ENCODE assay signal across 2 worm cellular contexts in the genomic region with DNA sequence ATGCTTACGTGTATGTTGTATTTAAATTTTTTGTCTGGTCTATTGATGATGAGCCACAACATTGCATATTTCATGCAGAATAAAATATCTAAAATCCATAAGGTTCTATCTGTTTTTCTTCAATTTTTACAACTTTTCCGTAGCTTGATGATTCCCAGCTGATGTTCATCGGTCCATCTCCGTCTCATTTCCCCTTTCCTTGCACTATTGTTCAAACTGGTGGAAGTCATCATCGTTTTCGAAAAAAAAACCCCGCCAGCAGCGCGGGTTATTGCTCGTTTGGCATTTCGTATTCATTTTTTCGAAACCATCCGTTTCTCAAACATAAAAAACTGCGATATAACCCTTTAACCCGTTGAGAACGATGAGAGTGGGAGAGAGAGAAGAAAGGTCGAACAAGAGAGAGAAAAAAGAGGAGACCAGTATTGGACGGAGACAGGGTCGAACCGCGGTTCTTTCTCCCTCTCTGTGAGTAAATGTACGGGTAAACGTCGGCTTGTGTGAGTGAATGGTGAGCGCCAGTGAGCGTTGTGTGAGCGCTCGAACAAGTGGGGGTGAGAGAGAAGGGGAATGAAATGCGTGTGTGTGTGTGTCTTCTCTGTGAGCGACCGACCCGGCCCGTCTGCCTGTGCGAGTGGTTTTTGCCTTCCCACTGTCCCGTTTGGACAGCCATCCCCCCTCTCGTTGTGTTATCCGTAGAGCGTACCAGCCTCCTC.
TF ChIP-seq lines count a peak whose summit lies in the region.

No protein-coding gene starts in this region.

TF ChIP-seq in whole organism, L4 larva, 104 proteins besides CTCF, POLR2A, EP300 and RAD21 (continued from another document):
- TF ChIP-seq zfp-3 (GFP tag; conservative IDR thresholded peaks at IDR 0.05; lab: Robert Waterston, UW) = peak; percentile 77
- TF ChIP-seq zip-2 (tag; optimal IDR thresholded peaks at IDR 0.05; lab: Kevin White, UChicago) = peak; percentile 57
- TF ChIP-seq hlh-30 (tag; optimal IDR thresholded peaks at IDR 0.05; lab: Kevin White, UChicago; ENCODE audit: insufficient read depth) = peak; percentile 81
- 0 out of 2 replicates have a peak, but pooled peaks have one; percentile 56 for TF ChIP-seq lim-7 (GFP tag; IDR thresholded peaks at IDR 0.05; lab: Robert Waterston, UW)
- TF ChIP-seq zag-1 (tag; optimal IDR thresholded peaks at IDR 0.05; lab: Kevin White, UChicago) = no peak
- TF ChIP-seq egl-27 (tag; optimal IDR thresholded peaks at IDR 0.05; lab: Kevin White, UChicago) = no peak
- TF ChIP-seq hif-1 (tag; optimal IDR thresholded peaks at IDR 0.05; lab: Kevin White, UChicago) = peak in 1 of 2 experiments; percentile 77
- TF ChIP-seq ceh-82 (tag; optimal IDR thresholded peaks at IDR 0.05; lab: Kevin White, UChicago) = no peak
- TF ChIP-seq lin-39 (tag; optimal IDR thresholded peaks at IDR 0.05; lab: Kevin White, UChicago) = no peak
- TF ChIP-seq nhr-42 (GFP tag; IDR thresholded peaks at IDR 0.05; lab: Robert Waterston, UW) = 0 out of 2 replicates have a peak, but pooled peaks have one; percentile 56
- TF ChIP-seq Y5F2A.4 (GFP tag; optimal IDR thresholded peaks at IDR 0.05; lab: Kevin White, UChicago) = no peak
- TF ChIP-seq mdl-1 (tag; optimal IDR thresholded peaks at IDR 0.05; lab: Kevin White, UChicago) = peak; percentile 19 to 76
- TF ChIP-seq lin-29 (GFP tag; IDR thresholded peaks at IDR 0.05; lab: Robert Waterston, UW) = peak; percentile 39; the same call in 1 of the 2 replicates
- peak; percentile 85 for TF ChIP-seq nhr-41 (GFP tag; IDR thresholded peaks at IDR 0.05; lab: Robert Waterston, UW)
- TF ChIP-seq ztf-11 (tag; optimal IDR thresholded peaks at IDR 0.05; lab: Kevin White, UChicago) = no peak
- TF ChIP-seq ceh-32 (tag; optimal IDR thresholded peaks at IDR 0.05; lab: Kevin White, UChicago; ENCODE audit: poor library complexity) = no peak
- no peak for TF ChIP-seq aly-2 (tag; optimal IDR thresholded peaks at IDR 0.05; lab: Kevin White, UChicago)
- TF ChIP-seq nhr-6 (tag; optimal IDR thresholded peaks at IDR 0.05; lab: Kevin White, UChicago) = peak; percentile 57
- TF ChIP-seq nhr-11 (tag; optimal IDR thresholded peaks at IDR 0.05; lab: Kevin White, UChicago) = peak; percentile 77
- TF ChIP-seq pha-4 (GFP tag; IDR thresholded peaks at IDR 0.05; lab: Robert Waterston, UW) = no peak
- no peak for TF ChIP-seq pha-4 (tag; optimal IDR thresholded peaks at IDR 0.05; lab: Kevin White, UChicago)
- peak; percentile 79 for TF ChIP-seq fkh-10 (GFP tag; optimal IDR thresholded peaks at IDR 0.05; lab: Kevin White, UChicago)
- no peak for TF ChIP-seq daf-19 (GFP tag; conservative IDR thresholded peaks at IDR 0.05; lab: Robert Waterston, UW)
- 0 out of 2 replicates have a peak, but pooled peaks have one; percentile 9 for TF ChIP-seq dmd-8 (GFP tag; IDR thresholded peaks at IDR 0.05; lab: Robert Waterston, UW)
- peak; percentile 95 for TF ChIP-seq hlh-11 (tag; optimal IDR thresholded peaks at IDR 0.05; lab: Kevin White, UChicago)
- peak; percentile 86 for TF ChIP-seq T26A8.4 (GFP tag; IDR thresholded peaks at IDR 0.05; lab: Robert Waterston, UW)
- peak; percentile 78 for TF ChIP-seq lin-38 (GFP tag; IDR thresholded peaks at IDR 0.05; lab: Robert Waterston, UW)
- TF ChIP-seq set-16 (GFP tag; IDR thresholded peaks at IDR 0.05; lab: Robert Waterston, UW) = peak; percentile 88
- TF ChIP-seq ZK546.5 (tag; optimal IDR thresholded peaks at IDR 0.05; lab: Kevin White, UChicago) = no peak
- TF ChIP-seq aha-1 (tag; lab: Kevin White, UChicago) = peak; percentile 100
- TF ChIP-seq php-3 (GFP tag; IDR thresholded peaks at IDR 0.05; lab: Robert Waterston, UW) = 0 out of 2 replicates have a peak, but pooled peaks have one; percentile 52
- TF ChIP-seq Y48G9A.11 (GFP tag; IDR thresholded peaks at IDR 0.05; lab: Robert Waterston, UW) = no peak
- peak; percentile 82 for TF ChIP-seq mxl-3 (GFP tag; optimal IDR thresholded peaks at IDR 0.05; lab: Kevin White, UChicago)
- peak; percentile 91 for TF ChIP-seq nhr-28 (tag; optimal IDR thresholded peaks at IDR 0.05; lab: Kevin White, UChicago)
- TF ChIP-seq F26F4.8 (GFP tag; conservative IDR thresholded peaks at IDR 0.05; lab: Robert Waterston, UW) = no peak
- peak; percentile 56 for TF ChIP-seq duxl-1 (tag; optimal IDR thresholded peaks at IDR 0.05; lab: Kevin White, UChicago; ENCODE audit: poor library complexity)
- peak; percentile 84 for TF ChIP-seq nhr-48 (tag; optimal IDR thresholded peaks at IDR 0.05; lab: Kevin White, UChicago)
- peak; percentile 68; the same call in 1 of the 2 replicates for TF ChIP-seq madf-9 (GFP tag; conservative IDR thresholded peaks at IDR 0.05; lab: Robert Waterston, UW)
- peak; percentile 83 for TF ChIP-seq spr-1 (tag; optimal IDR thresholded peaks at IDR 0.05; lab: Kevin White, UChicago)
- no peak for TF ChIP-seq cey-2 (tag; optimal IDR thresholded peaks at IDR 0.05; lab: Kevin White, UChicago; ENCODE audit: borderline replicate concordance, insufficient read depth)
- TF ChIP-seq fos-1 (tag; optimal IDR thresholded peaks at IDR 0.05; lab: Kevin White, UChicago) = no peak
- TF ChIP-seq pqm-1 (tag; optimal IDR thresholded peaks at IDR 0.05; lab: Kevin White, UChicago) = peak; percentile 43
- TF ChIP-seq ctbp-1 (GFP tag; IDR thresholded peaks at IDR 0.05; lab: Robert Waterston, UW) = peak; percentile 94
- TF ChIP-seq nhr-77 (tag; optimal IDR thresholded peaks at IDR 0.05; lab: Kevin White, UChicago) = peak; percentile 94
- TF ChIP-seq lsy-2 (tag; optimal IDR thresholded peaks at IDR 0.05; lab: Kevin White, UChicago) = peak; percentile 77 to 79
- TF ChIP-seq snpc-4 (tag; optimal IDR thresholded peaks at IDR 0.05; lab: Kevin White, UChicago) = no peak
- TF ChIP-seq rbr-2 (tag; optimal IDR thresholded peaks at IDR 0.05; lab: Kevin White, UChicago) = peak; percentile 96
- TF ChIP-seq R02D3.7 (tag; optimal IDR thresholded peaks at IDR 0.05; lab: Kevin White, UChicago) = peak; percentile 1
- TF ChIP-seq F49E8.2 (tag; optimal IDR thresholded peaks at IDR 0.05; lab: Kevin White, UChicago; ENCODE audit: borderline replicate concordance) = no peak
- TF ChIP-seq tra-1 (GFP tag; IDR thresholded peaks at IDR 0.05; lab: Robert Waterston, UW) = peak; percentile 60; the same call in 1 of the 2 replicates
- no peak for TF ChIP-seq nhr-111 (GFP tag; optimal IDR thresholded peaks at IDR 0.05; lab: Kevin White, UChicago)
- TF ChIP-seq zip-11 (GFP tag; IDR thresholded peaks at IDR 0.05; lab: Robert Waterston, UW) = no peak
- no peak for TF ChIP-seq Y105C5A.15 (GFP tag; IDR thresholded peaks at IDR 0.05; lab: Robert Waterston, UW)
- TF ChIP-seq nhr-237 (tag; optimal IDR thresholded peaks at IDR 0.05; lab: Kevin White, UChicago) = no peak

TF ChIP-seq in whole organism, late embryonic, 69 proteins besides CTCF, POLR2A, EP300 and RAD21 (continued from another document):
- TF ChIP-seq fkh-10 (GFP tag; optimal IDR thresholded peaks at IDR 0.05; lab: Kevin White, UChicago) = no peak
- TF ChIP-seq T23F11.4 (GFP tag; optimal IDR thresholded peaks at IDR 0.05; lab: Kevin White, UChicago) = no peak
- TF ChIP-seq pha-4 (tag; optimal IDR thresholded peaks at IDR 0.05; lab: Kevin White, UChicago) = no peak
- TF ChIP-seq tbx-7 (tag; optimal IDR thresholded peaks at IDR 0.05; lab: Kevin White, UChicago) = peak; percentile 6
- no peak for TF ChIP-seq ttx-3 (tag; optimal IDR thresholded peaks at IDR 0.05; lab: Kevin White, UChicago)
- peak; percentile 57 for TF ChIP-seq pros-1 (tag; optimal IDR thresholded peaks at IDR 0.05; lab: Kevin White, UChicago)
- TF ChIP-seq elt-2 (tag; optimal IDR thresholded peaks at IDR 0.05; lab: Kevin White, UChicago) = peak; percentile 67
- no peak for TF ChIP-seq K02D7.2 (tag; optimal IDR thresholded peaks at IDR 0.05; lab: Kevin White, UChicago)
- peak; percentile 3 for TF ChIP-seq Y22D7AL.16 (tag; optimal IDR thresholded peaks at IDR 0.05; lab: Kevin White, UChicago)
- peak; percentile 44 for TF ChIP-seq unc-55 (GFP tag; optimal IDR thresholded peaks at IDR 0.05; lab: Kevin White, UChicago)
- TF ChIP-seq unc-42 (tag; optimal IDR thresholded peaks at IDR 0.05; lab: Kevin White, UChicago) = peak; percentile 76
TF ChIP-seq in whole organism, late embryonic: peak in this region for 38.
